Worm (Caenorhabditis elegans) whole organism, L1 larva: ENCODE results near the gene hpo-8.

Source experiments
- C16A3.4 ChIP-seq: fragments of 150-350 bp; optimal IDR thresholded peaks from 2 replicates; lab custom pipeline; 2014; ENCODE audit warnings: missing biosample characterization, missing genetic modification characterization
- F16B12.6 ChIP-seq: fragments of 150-350 bp; optimal IDR thresholded peaks from 2 replicates; lab custom pipeline; 2014; ENCODE audit warnings: missing biosample characterization, missing genetic modification characterization
- aha-1 ChIP-seq: fragments of 150-350 bp; optimal IDR thresholded peaks from 2 replicates; lab custom pipeline; 2014; ENCODE audit warnings: missing biosample characterization, missing genetic modification characterization
- alr-1 ChIP-seq: fragments of 200-800 bp; sonication (Bioruptor generic); optimal IDR thresholded peaks from 2 replicates; lab custom pipeline; 2018; ENCODE audit warnings: borderline replicate concordance, mild to moderate bottlenecking, missing genetic modification characterization, missing compliant biosample characterization
- ama-1 ChIP-seq: fragments of 150-350 bp; optimal IDR thresholded peaks from 2 replicates; lab custom pipeline; 2014
- ceh-63 ChIP-seq: fragments of 200-800 bp; sonication (Bioruptor generic); optimal IDR thresholded peaks from 2 replicates; lab custom pipeline; 2018; ENCODE audit warnings: mild to moderate bottlenecking, missing genetic modification characterization, missing compliant biosample characterization
- ceh-8 ChIP-seq: fragments of 200-800 bp; sonication (Bioruptor generic); optimal IDR thresholded peaks from 2 replicates; lab custom pipeline; 2018; ENCODE audit warnings: mild to moderate bottlenecking, missing genetic modification characterization, moderate library complexity, missing compliant biosample characterization
- dsc-1 ChIP-seq: sonication (generic microtip); optimal IDR thresholded peaks from 2 replicates; lab custom pipeline; 2016; ENCODE audit warnings: mild to moderate bottlenecking, missing genetic modification characterization, missing compliant biosample characterization
- efl-1 ChIP-seq, 4 experiments: fragments of 150-350 bp; optimal IDR thresholded peaks in 3 of 4; peaks in 1 of 4; 1 replicate in 1 of 4; 2 replicates in 3 of 4; lab custom pipeline; 2014; ENCODE audit warnings: missing biosample characterization in 2 of 4, missing genetic modification characterization in 2 of 4, missing genetic modification reagents in 2 of 4
- egl-13 ChIP-seq: sonication (generic microtip); optimal IDR thresholded peaks from 2 replicates; lab custom pipeline; 2016; ENCODE audit warnings: missing genotype, missing genetic modification reagents, missing genetic modification characterization, missing compliant biosample characterization
- elt-3 ChIP-seq, 6 experiments: fragments of 150-350 bp in 1 of 6; sonication (generic microtip); optimal IDR thresholded peaks; 2 replicates each; lab custom pipeline; 2017 to 2018; ENCODE audit warnings: missing biosample characterization in 6 of 6, missing genetic modification characterization in 6 of 6, inconsistent platforms in 1 of 6
- fkh-10 ChIP-seq: sonication (generic microtip); optimal IDR thresholded peaks from 2 replicates; lab custom pipeline; 2017; ENCODE audit warnings: missing biosample characterization, missing genetic modification reagents, missing genetic modification characterization
- fkh-4 ChIP-seq: sonication (generic microtip); optimal IDR thresholded peaks from 2 replicates; lab custom pipeline; 2016; ENCODE audit warnings: missing compliant biosample characterization, missing genetic modification characterization, borderline replicate concordance
- fos-1 ChIP-seq: fragments of 150-350 bp; optimal IDR thresholded peaks from 2 replicates; lab custom pipeline; 2014; ENCODE audit warnings: missing biosample characterization, missing genetic modification characterization
- grh-1 ChIP-seq: fragments of 200-800 bp; sonication (Bioruptor generic); IDR thresholded peaks from 2 replicates; pipeline ENCODE4 v1.3.6; 2022; ENCODE audit warnings: missing genetic modification reagents, missing genetic modification characterization, missing compliant biosample characterization
- hlh-4 ChIP-seq: sonication (generic microtip); optimal IDR thresholded peaks from 2 replicates; lab custom pipeline; 2016; ENCODE audit warnings: mild to moderate bottlenecking, missing genetic modification characterization, missing compliant biosample characterization
- hpl-2 ChIP-seq: fragments of 150-350 bp; optimal IDR thresholded peaks from 2 replicates; lab custom pipeline; 2014; ENCODE audit warnings: missing biosample characterization, missing genetic modification reagents, missing genetic modification characterization
- irx-1 ChIP-seq: sonication (generic microtip); optimal IDR thresholded peaks from 2 replicates; lab custom pipeline; 2016; ENCODE audit warnings: missing genetic modification characterization, missing compliant biosample characterization
- isw-1 ChIP-seq: fragments of 200-800 bp; sonication (Bioruptor generic); IDR thresholded peaks from 2 replicates; pipeline ENCODE4 v1.3.6; 2022; ENCODE audit warnings: missing genetic modification characterization, missing compliant biosample characterization
- jun-1 ChIP-seq: fragments of 150-350 bp; optimal IDR thresholded peaks from 2 replicates; lab custom pipeline; 2014; ENCODE audit warnings: missing biosample characterization, missing genetic modification reagents, missing genetic modification characterization
- lin-14 ChIP-seq: fragments of 200-800 bp; sonication (Bioruptor generic); optimal IDR thresholded peaks from 2 replicates; lab custom pipeline; 2018; ENCODE audit warnings: mild to moderate bottlenecking, missing genetic modification characterization, moderate library complexity, missing compliant biosample characterization
- lin-15B ChIP-seq: fragments of 150-350 bp; sonication (generic microtip); optimal IDR thresholded peaks from 3 replicates; lab custom pipeline; 2014; ENCODE audit warnings: missing biosample characterization, missing genetic modification characterization
- lsy-2 ChIP-seq, 2 experiments: fragments of 150-350 bp; optimal IDR thresholded peaks; 2 replicates each; lab custom pipeline; 2014; ENCODE audit warnings: missing biosample characterization in 2 of 2, missing genetic modification characterization in 2 of 2
- mab-9 ChIP-seq: fragments of 200-800 bp; sonication (Bioruptor generic); IDR thresholded peaks from 2 replicates; pipeline ENCODE4 v1.3.6; 2022; ENCODE audit warnings: missing genetic modification reagents, missing genetic modification characterization, missing compliant biosample characterization
- mdl-1 ChIP-seq, 2 experiments: fragments of 150-350 bp; optimal IDR thresholded peaks; 2 replicates each; lab custom pipeline; 2014 to 2017; ENCODE audit warnings: missing biosample characterization in 2 of 2, missing genetic modification characterization in 2 of 2, inconsistent platforms in 1 of 2
- mef-2 ChIP-seq: fragments of 150-350 bp; optimal IDR thresholded peaks from 2 replicates; lab custom pipeline; 2014; ENCODE audit warnings: missing biosample characterization, missing genetic modification characterization
- mep-1 ChIP-seq: fragments of 150-350 bp; optimal IDR thresholded peaks from 2 replicates; lab custom pipeline; 2014; ENCODE audit warnings: missing biosample characterization, missing genetic modification characterization
- nhr-12 ChIP-seq: sonication (generic microtip); optimal IDR thresholded peaks from 2 replicates; lab custom pipeline; 2017; ENCODE audit warnings: missing biosample characterization, missing genetic modification characterization
- nhr-237 ChIP-seq: fragments of 150-350 bp; optimal IDR thresholded peaks from 2 replicates; lab custom pipeline; 2014; ENCODE audit warnings: missing biosample characterization, missing genetic modification characterization
- nhr-47 ChIP-seq: sonication (generic microtip); optimal IDR thresholded peaks from 2 replicates; lab custom pipeline; 2016; ENCODE audit warnings: mild to moderate bottlenecking, missing genetic modification characterization, moderate library complexity, missing compliant biosample characterization
- nhr-84 ChIP-seq: sonication (generic microtip); optimal IDR thresholded peaks from 2 replicates; lab custom pipeline; 2017; ENCODE audit warnings: missing biosample characterization, missing genetic modification characterization
- nhr-85 ChIP-seq: sonication (generic microtip); peaks from one replicate; lab custom pipeline; 2016; ENCODE audit warnings: missing genetic modification characterization, inconsistent platforms, missing compliant biosample characterization
- nhr-90 ChIP-seq: sonication (generic microtip); optimal IDR thresholded peaks from 2 replicates; lab custom pipeline; 2016; ENCODE audit warnings: mild to moderate bottlenecking, missing genetic modification characterization, missing compliant biosample characterization; ENCODE audit not compliant: poor library complexity
- pax-3 ChIP-seq: fragments of 200-800 bp; sonication (Bioruptor generic); optimal IDR thresholded peaks from 2 replicates; lab custom pipeline; 2018; ENCODE audit warnings: mild to moderate bottlenecking, missing genetic modification characterization, moderate library complexity, missing compliant biosample characterization
- rnt-1 ChIP-seq: sonication (generic microtip); optimal IDR thresholded peaks from 2 replicates; lab custom pipeline; 2016; ENCODE audit warnings: mild to moderate bottlenecking, missing genetic modification characterization, moderate library complexity, missing compliant biosample characterization
- skn-1 ChIP-seq: fragments of 150-350 bp; optimal IDR thresholded peaks from 2 replicates; lab custom pipeline; 2014; ENCODE audit warnings: missing biosample characterization, missing genetic modification characterization
- snpc-4 ChIP-seq: fragments of 150-350 bp; optimal IDR thresholded peaks from 2 replicates; lab custom pipeline; 2014; ENCODE audit warnings: missing biosample characterization, missing genetic modification characterization
- sox-4 ChIP-seq: sonication (generic microtip); optimal IDR thresholded peaks from 2 replicates; lab custom pipeline; 2016; ENCODE audit warnings: missing genetic modification characterization, missing compliant biosample characterization
- swsn-7 ChIP-seq: sonication (generic microtip); optimal IDR thresholded peaks from 2 replicates; lab custom pipeline; 2016; ENCODE audit warnings: missing genetic modification characterization, missing compliant biosample characterization
- tbx-2 ChIP-seq: sonication (generic microtip); optimal IDR thresholded peaks from 2 replicates; lab custom pipeline; 2016; ENCODE audit warnings: missing genetic modification characterization, missing compliant biosample characterization
- tlp-1 ChIP-seq: fragments of 150-350 bp; optimal IDR thresholded peaks from 2 replicates; lab custom pipeline; 2014; ENCODE audit warnings: missing biosample characterization, missing genetic modification characterization
- unc-30 ChIP-seq: sonication (generic microtip); optimal IDR thresholded peaks from 2 replicates; lab custom pipeline; 2017; ENCODE audit warnings: missing biosample characterization, missing genetic modification characterization
- unc-62 ChIP-seq: fragments of 150-350 bp; optimal IDR thresholded peaks from 2 replicates; lab custom pipeline; 2014; ENCODE audit warnings: missing biosample characterization, missing genetic modification reagents, missing genetic modification characterization
- unc-86 ChIP-seq: sonication (generic microtip); optimal IDR thresholded peaks from 2 replicates; lab custom pipeline; 2016; ENCODE audit warnings: missing genetic modification characterization, missing compliant biosample characterization
- unc-98 ChIP-seq: fragments of 200-800 bp; sonication (Bioruptor generic); IDR thresholded peaks from 2 replicates; pipeline ENCODE4 v1.3.6; 2022; ENCODE audit warnings: missing genetic modification characterization, missing compliant biosample characterization
- vab-15 ChIP-seq: sonication (generic microtip); optimal IDR thresholded peaks from 2 replicates; lab custom pipeline; 2017; ENCODE audit warnings: missing genotype, mild to moderate bottlenecking, missing genetic modification characterization, missing compliant biosample characterization
- zip-4 ChIP-seq: fragments of 200-800 bp; sonication (Bioruptor generic); optimal IDR thresholded peaks from 2 replicates; lab custom pipeline; 2018; ENCODE audit warnings: mild to moderate bottlenecking, missing genetic modification characterization, moderate library complexity, missing compliant biosample characterization
- ztf-4 ChIP-seq: fragments of 150-350 bp; optimal IDR thresholded peaks from 2 replicates; lab custom pipeline; 2014; ENCODE audit warnings: missing biosample characterization, missing genetic modification characterization

The hpo-8 gene

ce11 chrV:6876763-6877515, 37.9 kb downstream of the hpo-8 start (continued):
- no peak for TF ChIP-seq nhr-47 (tag; lab: Kevin White, UChicago)
- no peak for TF ChIP-seq jun-1 (tag; lab: Kevin White, UChicago)
- no peak for TF ChIP-seq alr-1 (tag; lab: Kevin White, UChicago)
- TF ChIP-seq fkh-10 (GFP tag; lab: Kevin White, UChicago) = no peak
- TF ChIP-seq nhr-84 (tag; lab: Kevin White, UChicago) = no peak
- peak in 1 of 6 experiments; percentile 7 for TF ChIP-seq elt-3 (tag; optimal IDR thresholded peaks at IDR 0.05; lab: Kevin White, UChicago)
- peak; percentile 8 for TF ChIP-seq nhr-90 (tag; lab: Kevin White, UChicago)
- no peak for TF ChIP-seq mab-9 (GFP tag; lab: Robert Waterston, UW)
- peak; percentile 6 for TF ChIP-seq rnt-1 (tag; lab: Kevin White, UChicago)
- peak; percentile 71 for TF ChIP-seq lin-14 (GFP tag; lab: Kevin White, UChicago)
- no peak for TF ChIP-seq mep-1 (tag; lab: Kevin White, UChicago)
- no peak for TF ChIP-seq unc-30 (tag; lab: Kevin White, UChicago)
- TF ChIP-seq aha-1 (tag; lab: Kevin White, UChicago) = no peak
- TF ChIP-seq snpc-4 (tag; lab: Kevin White, UChicago) = no peak
- TF ChIP-seq unc-98 = no peak
- no peak for TF ChIP-seq unc-86
- no peak for TF ChIP-seq ceh-8
- peak; percentile 86 for TF ChIP-seq nhr-85
- no peak for TF ChIP-seq nhr-237 (tag; lab: Kevin White, UChicago)
- TF ChIP-seq lin-15B = no peak
- TF ChIP-seq ztf-4 (tag; lab: Kevin White, UChicago) = no peak
- TF ChIP-seq mef-2 = no peak
- TF ChIP-seq tlp-1 (tag; lab: Kevin White, UChicago) = no peak
- no peak for TF ChIP-seq zip-4
- no peak for TF ChIP-seq hpl-2
- no peak for TF ChIP-seq F16B12.6 (tag; lab: Kevin White, UChicago)
- TF ChIP-seq ama-1 (lab: Kevin White, UChicago) = no peak
- no peak for TF ChIP-seq unc-62
- TF ChIP-seq egl-13 (tag; lab: Kevin White, UChicago) = no peak

- TF ChIP-seq ceh-63 (GFP tag; lab: Kevin White, UChicago) (no peak), sox-4 (tag; lab: Kevin White, UChicago) (no peak), aha-1 (tag; lab: Kevin White, UChicago) (no peak), nhr-12 (no peak), vab-15 (no peak), unc-98 (no peak), ceh-8 (no peak), F16B12.6 (tag; lab: Kevin White, UChicago) (no peak), efl-1 (optimal IDR thresholded peaks at IDR 0.05; lab: Kevin White, UChicago) (no peak), efl-1 (GFP tag; optimal IDR thresholded peaks at IDR 0.05 in 1 of 2; lab: Kevin White, UChicago) (no peak), swsn-7 (tag; lab: Kevin White, UChicago) (no peak), lsy-2 (tag; optimal IDR thresholded peaks at IDR 0.05; lab: Kevin White, UChicago) (no peak), hlh-4 (tag; lab: Kevin White, UChicago) (no peak)
Observed at ce11 chrV:6878559-6878958, 39.5 kb downstream of the hpo-8 start.

ce11 chrV:6879490-6879889, 40.4 kb downstream of the hpo-8 start:
- peak; percentile 83 for TF ChIP-seq tbx-2 (tag; lab: Kevin White, UChicago)
- TF ChIP-seq efl-1 (optimal IDR thresholded peaks at IDR 0.05; lab: Kevin White, UChicago) = peak; percentile 54 to 63
- peak; percentile 1 to 93 for TF ChIP-seq efl-1 (GFP tag; optimal IDR thresholded peaks at IDR 0.05 in 1 of 2; lab: Kevin White, UChicago)
- TF ChIP-seq nhr-237 (tag; lab: Kevin White, UChicago) = peak; percentile 34
- TF ChIP-seq swsn-7 (tag; lab: Kevin White, UChicago) = peak; percentile 80
- TF ChIP-seq sox-4 (tag; lab: Kevin White, UChicago) = peak; percentile 61
- peak; percentile 63 for TF ChIP-seq ztf-4 (tag; lab: Kevin White, UChicago)
- TF ChIP-seq fos-1 = peak; percentile 45
- TF ChIP-seq snpc-4 (tag; lab: Kevin White, UChicago) = peak; percentile 21
- TF ChIP-seq irx-1 = peak; percentile 74
- TF ChIP-seq mdl-1 (tag; optimal IDR thresholded peaks at IDR 0.05; lab: Kevin White, UChicago) = peak in 1 of 2 experiments; percentile 37
- peak; percentile 63 for TF ChIP-seq mep-1 (tag; lab: Kevin White, UChicago)
- TF ChIP-seq nhr-84 (tag; lab: Kevin White, UChicago) = no peak
- peak; percentile 67 for TF ChIP-seq dsc-1
- peak; percentile 20 for TF ChIP-seq skn-1 (tag; lab: Kevin White, UChicago)
- no peak for TF ChIP-seq hlh-4 (tag; lab: Kevin White, UChicago)
- peak; percentile 36; the same call in 1 of the 2 replicates for TF ChIP-seq grh-1 (GFP tag; lab: Robert Waterston, UW)
- TF ChIP-seq C16A3.4 (tag; lab: Kevin White, UChicago) = peak; percentile 73
- peak; percentile 45 for TF ChIP-seq isw-1 (GFP tag; lab: Robert Waterston, UW)
- TF ChIP-seq fkh-4 (tag; lab: Kevin White, UChicago) = peak; percentile 7
- TF ChIP-seq pax-3 (tag; lab: Kevin White, UChicago) = no peak
